Fruit fly (Drosophila melanogaster) whole organism, embryonic: ENCODE data around the gene rut.

Experiments used
- CG11504 ChIP-seq: fragments of 200-800 bp; sonication (Bioruptor generic); optimal IDR thresholded peaks from 3 replicates; lab custom pipeline; 2019; ENCODE audit warnings: missing biosample characterization, mild to moderate bottlenecking, missing genetic modification characterization, moderate library complexity
- CG15601 ChIP-seq: fragments of 200-800 bp; sonication (Bioruptor generic); optimal IDR thresholded peaks from 3 replicates; lab custom pipeline; 2019; ENCODE audit warnings: missing biosample characterization, mild to moderate bottlenecking, missing genetic modification characterization, moderate library complexity
- CG17361 ChIP-seq: fragments of 200-800 bp; sonication (Bioruptor generic); IDR thresholded peaks from 3 replicates; pipeline ENCODE4 v1.3.6; 2022; ENCODE audit warnings: missing biosample characterization, missing genetic modification characterization
- CG17568 ChIP-seq: fragments of 200-800 bp; sonication (Bioruptor generic); optimal IDR thresholded peaks from 2 replicates; lab custom pipeline; 2018; ENCODE audit warnings: missing biosample characterization, mild to moderate bottlenecking, missing genetic modification characterization, moderate library complexity
- CG18262 ChIP-seq: fragments of 200-800 bp; optimal IDR thresholded peaks from 3 replicates; lab custom pipeline; 2019; ENCODE audit warnings: missing biosample characterization, mild to moderate bottlenecking, missing genetic modification characterization, moderate library complexity
- CG2199 ChIP-seq: fragments of 200-800 bp; sonication (Bioruptor generic); IDR thresholded peaks from 3 replicates; pipeline ENCODE4 v1.3.6; 2022; ENCODE audit warnings: missing biosample characterization, missing genetic modification characterization
- CG2678 ChIP-seq: fragments of 200-800 bp; sonication (Bioruptor generic); optimal IDR thresholded peaks from 3 replicates; lab custom pipeline; 2019; ENCODE audit warnings: missing biosample characterization, mild to moderate bottlenecking, missing genetic modification characterization, moderate library complexity
- CG30403 ChIP-seq: fragments of 200-800 bp; sonication (Bioruptor generic); optimal IDR thresholded peaks from 3 replicates; lab custom pipeline; 2016; ENCODE audit warnings: missing biosample characterization, missing genetic modification characterization
- CG32767 ChIP-seq: fragments of 200-800 bp; sonication (Bioruptor generic); IDR thresholded peaks from 2 replicates; pipeline ENCODE4 v1.3.6; 2022; ENCODE audit warnings: missing biosample characterization, missing genetic modification characterization
- CG4282 ChIP-seq: fragments of 200-800 bp; sonication (Bioruptor generic); optimal IDR thresholded peaks from 2 replicates; lab custom pipeline; 2016; ENCODE audit warnings: missing biosample characterization, missing genetic modification characterization
- CG4424 ChIP-seq: fragments of 200-800 bp; sonication (Bioruptor generic); optimal IDR thresholded peaks from 3 replicates; lab custom pipeline; 2016; ENCODE audit warnings: missing biosample characterization, missing genetic modification characterization
- CG5245 ChIP-seq: fragments of 200-800 bp; sonication (Bioruptor generic); optimal IDR thresholded peaks from 3 replicates; lab custom pipeline; 2016; ENCODE audit warnings: missing biosample characterization, missing genetic modification characterization
- CG7839 ChIP-seq: fragments of 200-800 bp; sonication (Bioruptor generic); optimal IDR thresholded peaks from 3 replicates; lab custom pipeline; 2018; ENCODE audit warnings: missing biosample characterization, mild to moderate bottlenecking, missing genetic modification characterization, moderate library complexity
- Dek ChIP-seq: fragments of 200-800 bp; sonication (Bioruptor generic); optimal IDR thresholded peaks from 3 replicates; lab custom pipeline; 2019; ENCODE audit warnings: missing biosample characterization, mild to moderate bottlenecking, missing genetic modification characterization, moderate library complexity
- Dip3 ChIP-seq: fragments of 200-800 bp; sonication (Bioruptor generic); optimal IDR thresholded peaks from 3 replicates; lab custom pipeline; 2016; ENCODE audit warnings: missing biosample characterization, missing genetic modification characterization
- Doc3 ChIP-seq: fragments of 200-800 bp; sonication (Bioruptor generic); IDR thresholded peaks from 3 replicates; pipeline ENCODE4 v1.3.6; 2022; ENCODE audit warnings: missing biosample characterization, missing genetic modification characterization; ENCODE audit not compliant: partially characterized antibody
- Dp ChIP-seq: fragments of 200-800 bp; sonication (Bioruptor generic); optimal IDR thresholded peaks from 2 replicates; lab custom pipeline; 2018; ENCODE audit warnings: missing biosample characterization, mild to moderate bottlenecking, missing genetic modification characterization, moderate library complexity
- Elba2 ChIP-seq: fragments of 200-800 bp; sonication (Bioruptor generic); optimal IDR thresholded peaks from 3 replicates; lab custom pipeline; 2016; ENCODE audit warnings: missing biosample characterization, missing genetic modification characterization
- HLH54F ChIP-seq: fragments of 200-800 bp; sonication (Bioruptor generic); optimal IDR thresholded peaks from 3 replicates; lab custom pipeline; 2016; ENCODE audit warnings: missing biosample characterization, missing genetic modification characterization
- Hsf ChIP-seq: fragments of 200-800 bp; sonication (Bioruptor generic); optimal IDR thresholded peaks from 3 replicates; lab custom pipeline; 2016; ENCODE audit warnings: missing biosample characterization, missing genetic modification characterization
- NC2α ChIP-seq: fragments of 200-800 bp; sonication (Bioruptor generic); optimal IDR thresholded peaks from 2 replicates; lab custom pipeline; 2016; ENCODE audit warnings: missing biosample characterization, missing genetic modification characterization
- Neu2 ChIP-seq: fragments of 200-800 bp; sonication (Bioruptor generic); optimal IDR thresholded peaks from 3 replicates; lab custom pipeline; 2016; ENCODE audit warnings: missing biosample characterization, missing genetic modification characterization, borderline replicate concordance
- Oaz ChIP-seq: fragments of 200-800 bp; sonication (Bioruptor generic); IDR thresholded peaks from 2 replicates; pipeline ENCODE4 v1.3.6; 2022; ENCODE audit warnings: missing biosample characterization, missing genetic modification characterization
- Ravus ChIP-seq: fragments of 200-800 bp; sonication (Bioruptor generic); IDR thresholded peaks from 2 replicates; pipeline ENCODE4 v1.3.6; 2022; ENCODE audit warnings: missing biosample characterization, missing genetic modification characterization
- Rfx ChIP-seq: fragments of 200-800 bp; sonication (Bioruptor generic); IDR thresholded peaks from 2 replicates; pipeline ENCODE4 v1.3.6; 2022; ENCODE audit warnings: missing biosample characterization, missing genetic modification characterization
- Six4 ChIP-seq: fragments of 200-800 bp; sonication (Bioruptor generic); optimal IDR thresholded peaks from 2 replicates; lab custom pipeline; 2016; ENCODE audit warnings: missing biosample characterization, missing genetic modification characterization
- Tbp ChIP-seq: fragments of >200 bp; optimal IDR thresholded peaks from 2 replicates; lab custom pipeline; 2018; ENCODE audit warnings: missing biosample characterization, missing genetic modification characterization
- ara ChIP-seq: fragments of 200-800 bp; sonication (Bioruptor generic); IDR thresholded peaks from 2 replicates; pipeline ENCODE4 v1.3.6; 2022; ENCODE audit warnings: missing biosample characterization, missing genetic modification characterization
- cg ChIP-seq: fragments of 200-800 bp; sonication (Bioruptor generic); optimal IDR thresholded peaks from 3 replicates; lab custom pipeline; 2019; ENCODE audit warnings: missing biosample characterization, mild to moderate bottlenecking, missing genetic modification characterization, moderate library complexity
- da ChIP-seq: fragments of 200-800 bp; sonication (Bioruptor generic); optimal IDR thresholded peaks from 2 replicates; lab custom pipeline; 2016; ENCODE audit warnings: missing biosample characterization, missing genetic modification characterization
- danr ChIP-seq: fragments of 200-800 bp; sonication (Bioruptor generic); IDR thresholded peaks from 2 replicates; pipeline ENCODE4 v1.3.6; 2022; ENCODE audit warnings: missing biosample characterization, missing genetic modification characterization
- dimm ChIP-seq: fragments of 200-800 bp; sonication (Bioruptor generic); IDR thresholded peaks from 2 replicates; pipeline ENCODE4 v1.3.6; 2022; ENCODE audit warnings: missing biosample characterization, missing genetic modification characterization
- dm ChIP-seq: fragments of 200-800 bp; sonication (Bioruptor generic); optimal IDR thresholded peaks from 3 replicates; lab custom pipeline; 2016; ENCODE audit warnings: missing biosample characterization, missing genetic modification characterization
- dmrt99B ChIP-seq: fragments of 200-800 bp; sonication (Bioruptor generic); optimal IDR thresholded peaks from 2 replicates; lab custom pipeline; 2018; ENCODE audit warnings: missing biosample characterization, mild to moderate bottlenecking, missing genetic modification characterization, moderate library complexity
- dysf ChIP-seq: fragments of 200-800 bp; sonication (Bioruptor generic); IDR thresholded peaks from 3 replicates; pipeline ENCODE4 v1.3.6; 2022; ENCODE audit warnings: missing biosample characterization, missing genetic modification characterization
- fd3F ChIP-seq: fragments of 200-800 bp; sonication (Bioruptor generic); optimal IDR thresholded peaks from 2 replicates; lab custom pipeline; 2018; ENCODE audit warnings: missing biosample characterization, mild to moderate bottlenecking, missing genetic modification characterization, moderate library complexity
- gem ChIP-seq: fragments of 200-800 bp; sonication (Bioruptor generic); optimal IDR thresholded peaks from 2 replicates; lab custom pipeline; 2019; ENCODE audit warnings: missing biosample characterization, mild to moderate bottlenecking, missing genetic modification characterization, moderate library complexity
- hb ChIP-seq: fragments of 200-800 bp; sonication (Bioruptor generic); IDR thresholded peaks from 3 replicates; pipeline ENCODE4 v1.3.6; 2022; ENCODE audit warnings: missing biosample characterization, missing genetic modification characterization; ENCODE audit not compliant: partially characterized antibody
- ind ChIP-seq: fragments of 200-800 bp; sonication (Bioruptor generic); optimal IDR thresholded peaks from 3 replicates; lab custom pipeline; 2016; ENCODE audit warnings: missing biosample characterization, missing genetic modification characterization
- kni ChIP-seq: fragments of 200-800 bp; sonication (Bioruptor generic); optimal IDR thresholded peaks from 3 replicates; lab custom pipeline; 2017; ENCODE audit warnings: mild to moderate bottlenecking, missing biosample characterization, missing genetic modification reagents, missing genetic modification characterization
- oc ChIP-seq: fragments of 200-800 bp; sonication (Bioruptor generic); optimal IDR thresholded peaks from 2 replicates; lab custom pipeline; 2018; ENCODE audit warnings: missing biosample characterization, mild to moderate bottlenecking, missing genetic modification characterization, moderate library complexity
- pan ChIP-seq, 4 experiments: fragments of >200 bp in 3 of 4; fragments of 200-800 bp in 1 of 4; sonication (Bioruptor generic) in 1 of 4; optimal IDR thresholded peaks in 3 of 4; IDR thresholded peaks in 1 of 4; 2 replicates each; pipeline versions ENCODE4 v1.3.6 to Lab custom; 2017 to 2022; ENCODE audit warnings: missing biosample characterization in 2 of 4, missing genetic modification characterization in 2 of 4, mixed read lengths in 1 of 4
- phol ChIP-seq: fragments of 200-800 bp; sonication (Bioruptor generic); optimal IDR thresholded peaks from 3 replicates; lab custom pipeline; 2018; ENCODE audit warnings: missing biosample characterization, mild to moderate bottlenecking, missing genetic modification characterization, moderate library complexity
- prd ChIP-seq, 3 experiments: fragments of >200 bp in 2 of 3; fragments of 200-800 bp in 1 of 3; sonication (Bioruptor generic) in 1 of 3; optimal IDR thresholded peaks in 2 of 3; IDR thresholded peaks in 1 of 3; 2 replicates in 2 of 3; 3 replicates in 1 of 3; pipeline versions ENCODE4 v1.3.6 to Lab custom; 2017 to 2022; ENCODE audit warnings: missing biosample characterization in 1 of 3, missing genetic modification characterization in 1 of 3
- run ChIP-seq: fragments of 200-800 bp; sonication (Bioruptor generic); optimal IDR thresholded peaks from 3 replicates; lab custom pipeline; 2018; ENCODE audit warnings: missing biosample characterization, mild to moderate bottlenecking, missing genetic modification characterization
- sd ChIP-seq: fragments of 200-800 bp; sonication (Bioruptor generic); optimal IDR thresholded peaks from 3 replicates; lab custom pipeline; 2018; ENCODE audit warnings: missing biosample characterization, mild to moderate bottlenecking, missing genetic modification characterization, moderate library complexity
- sqz ChIP-seq: fragments of 200-800 bp; sonication (Bioruptor generic); optimal IDR thresholded peaks from 3 replicates; lab custom pipeline; 2018; ENCODE audit warnings: missing biosample characterization, mild to moderate bottlenecking, missing genetic modification characterization
- ssp ChIP-seq: fragments of 200-800 bp; sonication (Bioruptor generic); IDR thresholded peaks from 2 replicates; pipeline ENCODE4 v1.3.6; 2022; ENCODE audit warnings: missing biosample characterization, missing genetic modification characterization
- stc ChIP-seq: fragments of 200-800 bp; sonication (Bioruptor generic); IDR thresholded peaks from 2 replicates; pipeline ENCODE4 v1.3.6; 2022; ENCODE audit warnings: missing biosample characterization, missing genetic modification characterization
- unc-4 ChIP-seq: fragments of 200-800 bp; sonication (Bioruptor generic); IDR thresholded peaks from 2 replicates; pipeline ENCODE4 v1.3.6; 2022; ENCODE audit warnings: missing biosample characterization, missing genetic modification characterization; ENCODE audit not compliant: partially characterized antibody

Gene rut

dm6 chrX:14810433-14810832 lies 15.4 kb downstream of the rut start (continued):
- no peak for TF ChIP-seq CG15601 (tag; lab: Kevin White, UChicago)
- TF ChIP-seq Dp (GFP tag; lab: Kevin White, UChicago), result no peak
- no peak for TF ChIP-seq Dek (tag; lab: Kevin White, UChicago)
- TF ChIP-seq CG30403 (GFP tag; lab: Kevin White, UChicago), result no peak
- TF ChIP-seq fd3F (GFP tag; lab: Kevin White, UChicago), result no peak
- TF ChIP-seq danr (GFP tag; lab: Robert Waterston, UW), result no peak
- TF ChIP-seq Elba2, result no peak
- 0 out of 2 replicates have a peak, but pooled peaks have one; percentile 34 for TF ChIP-seq stc (GFP tag; lab: Robert Waterston, UW)
- TF ChIP-seq dmrt99B (tag; lab: Kevin White, UChicago), result peak; percentile 17
- no peak for TF ChIP-seq oc (tag; lab: Kevin White, UChicago)
- no peak for TF ChIP-seq dm (GFP tag; lab: Kevin White, UChicago)
- TF ChIP-seq CG4424 (GFP tag; lab: Kevin White, UChicago), result no peak
- no peak for TF ChIP-seq Tbp (GFP tag; lab: Kevin White, UChicago)
- TF ChIP-seq CG4282 (GFP tag; lab: Kevin White, UChicago), result no peak
- TF ChIP-seq sqz (GFP tag; lab: Kevin White, UChicago), result no peak
- peak; percentile 7 for TF ChIP-seq CG7839 (tag; lab: Kevin White, UChicago)
- no peak for TF ChIP-seq dimm
- TF ChIP-seq Six4 (GFP tag; lab: Kevin White, UChicago), result no peak
- no peak for TF ChIP-seq prd (optimal IDR thresholded peaks at IDR 0.05; lab: Kevin White, UChicago)
- peak; percentile 51; the same call in 2 of the 3 replicates for TF ChIP-seq prd (GFP tag; IDR thresholded peaks at IDR 0.05; lab: Robert Waterston, UW)
- TF ChIP-seq NC2α (GFP tag; lab: Kevin White, UChicago), result no peak
- no peak for TF ChIP-seq CG2199 (GFP tag; lab: Robert Waterston, UW)
- TF ChIP-seq sd, result no peak
- TF ChIP-seq CG11504 (tag; lab: Kevin White, UChicago), result peak; percentile 21
- TF ChIP-seq Oaz (GFP tag; lab: Robert Waterston, UW), result no peak
- no peak for TF ChIP-seq hb (GFP tag; lab: Robert Waterston, UW)
- TF ChIP-seq ssp (GFP tag; lab: Robert Waterston, UW), result no peak
- TF ChIP-seq phol, result peak; percentile 8
- no peak for TF ChIP-seq Dip3 (GFP tag; lab: Kevin White, UChicago)
- peak; percentile 15; the same call in 1 of the 2 replicates for TF ChIP-seq Rfx (GFP tag; lab: Robert Waterston, UW)
- TF ChIP-seq run, result no peak
- peak; percentile 45 for TF ChIP-seq gem (tag; lab: Kevin White, UChicago)
- TF ChIP-seq dysf (GFP tag; lab: Robert Waterston, UW), result 0 out of 3 replicates have a peak, but pooled peaks have one; percentile 28
- TF ChIP-seq da (GFP tag; lab: Kevin White, UChicago), result no peak
- no peak for TF ChIP-seq Hsf (GFP tag; lab: Kevin White, UChicago)
- no peak for TF ChIP-seq CG32767 (GFP tag; lab: Robert Waterston, UW)
- no peak for TF ChIP-seq Doc3
- TF ChIP-seq CG18262, result peak; percentile 42
- TF ChIP-seq kni (GFP tag; lab: Kevin White, UChicago), result no peak
- no peak for TF ChIP-seq unc-4 (GFP tag; lab: Robert Waterston, UW)
- TF ChIP-seq Ravus, result no peak
- no peak for TF ChIP-seq HLH54F (GFP tag; lab: Kevin White, UChicago)
- TF ChIP-seq CG17361 (GFP tag; lab: Robert Waterston, UW), result 0 out of 3 replicates have a peak, but pooled peaks have one; percentile 8
- TF ChIP-seq cg (GFP tag; lab: Kevin White, UChicago), result no peak
- no peak for TF ChIP-seq CG17568 (GFP tag; lab: Kevin White, UChicago)
- TF ChIP-seq ara (GFP tag; lab: Robert Waterston, UW), result peak; percentile 16; the same call in 1 of the 2 replicates
- no peak for TF ChIP-seq Neu2 (GFP tag; lab: Kevin White, UChicago)
- no peak for TF ChIP-seq ind (GFP tag; lab: Kevin White, UChicago)
- TF ChIP-seq pan (optimal IDR thresholded peaks at IDR 0.05; lab: Kevin White, UChicago), result no peak
- peak in 1 of 2 experiments; percentile 10 for TF ChIP-seq pan (GFP tag; optimal IDR thresholded peaks at IDR 0.05 in 1 of 2, IDR thresholded peaks at IDR 0.05 in 1 of 2)
- TF ChIP-seq CG5245, result no peak
- peak; percentile 1 for TF ChIP-seq CG2678 (tag; lab: Kevin White, UChicago)
